1 fruit fly cellular context compared by ENCODE assay signal in genomic region chr3L:1463547-1463946, dm6.
A peak's percentile ranks its signal among the peaks of the same experiment; 100 is the strongest.
TF ChIP-seq lines count a peak whose summit lies in the region.

Gene rho (plus strand): TSS chr3L:1463811.

TF ChIP-seq in whole organism, embryonic, 481 proteins besides CTCF, POLR2A, EP300 and RAD21 (continued from another document and continues in another):
- no peak for TF ChIP-seq CG2129 (GFP tag; IDR thresholded peaks at IDR 0.05; lab: Robert Waterston, UW; ENCODE audit: partially characterized antibody)
- TF ChIP-seq vvl (GFP tag; IDR thresholded peaks at IDR 0.05; lab: Robert Waterston, UW) = peak; percentile 71; the same call in 1 of the 2 replicates
- peak in 1 of 2 experiments; percentile 25 for TF ChIP-seq crp (GFP tag; optimal IDR thresholded peaks at IDR 0.05; lab: Kevin White, UChicago)
- no peak for TF ChIP-seq sens-2 (GFP tag; IDR thresholded peaks at IDR 0.05; lab: Robert Waterston, UW)
- peak; percentile 50 for TF ChIP-seq CG4707 (GFP tag; optimal IDR thresholded peaks at IDR 0.05; lab: Kevin White, UChicago)
- TF ChIP-seq sens (GFP tag; lab: Kevin White, UChicago) = no peak
- TF ChIP-seq Nf-YA (GFP tag; IDR thresholded peaks at IDR 0.05; lab: Robert Waterston, UW) = no peak
- TF ChIP-seq CG17829 (tag; optimal IDR thresholded peaks at IDR 0.05; lab: Kevin White, UChicago) = peak; percentile 58
- no peak for TF ChIP-seq ac (GFP tag; optimal IDR thresholded peaks at IDR 0.05; lab: Kevin White, UChicago)
- TF ChIP-seq CG7372 (GFP tag; IDR thresholded peaks at IDR 0.05; lab: Robert Waterston, UW) = no peak
- TF ChIP-seq CG7357 (GFP tag; IDR thresholded peaks at IDR 0.05; lab: Robert Waterston, UW) = no peak
- TF ChIP-seq cad (GFP tag; optimal IDR thresholded peaks at IDR 0.05; lab: Kevin White, UChicago) = no peak
- TF ChIP-seq scrt (GFP tag; optimal IDR thresholded peaks at IDR 0.05; lab: Kevin White, UChicago) = no peak
- TF ChIP-seq CG30403 (GFP tag; optimal IDR thresholded peaks at IDR 0.05; lab: Kevin White, UChicago) = no peak
- no peak for TF ChIP-seq CG9437 (GFP tag; optimal IDR thresholded peaks at IDR 0.05; lab: Kevin White, UChicago)
- peak; percentile 3 for TF ChIP-seq CG7786 (GFP tag; optimal IDR thresholded peaks at IDR 0.05; lab: Kevin White, UChicago)
- TF ChIP-seq CG3065 (GFP tag; optimal IDR thresholded peaks at IDR 0.05; lab: Kevin White, UChicago) = no peak
- no peak for TF ChIP-seq CG32767 (GFP tag; IDR thresholded peaks at IDR 0.05; lab: Robert Waterston, UW)
- no peak for TF ChIP-seq HLH3B (GFP tag; IDR thresholded peaks at IDR 0.05; lab: Robert Waterston, UW)
- peak; percentile 15 for TF ChIP-seq CG13123 (GFP tag; optimal IDR thresholded peaks at IDR 0.05; lab: Kevin White, UChicago)
- no peak for TF ChIP-seq lmd (GFP tag; IDR thresholded peaks at IDR 0.05; lab: Robert Waterston, UW)
- TF ChIP-seq B-H2 (GFP tag; optimal IDR thresholded peaks at IDR 0.05; lab: Kevin White, UChicago) = no peak
- no peak for TF ChIP-seq CG3995 (GFP tag; optimal IDR thresholded peaks at IDR 0.05; lab: Kevin White, UChicago)
- TF ChIP-seq corto (GFP tag; optimal IDR thresholded peaks at IDR 0.05; lab: Kevin White, UChicago) = no peak
- TF ChIP-seq E2f1 (GFP tag; IDR thresholded peaks at IDR 0.05; lab: Robert Waterston, UW) = no peak
- TF ChIP-seq CG18619 (GFP tag; optimal IDR thresholded peaks at IDR 0.05; lab: Kevin White, UChicago) = no peak
- no peak; the same call in 2 of the 3 replicates for TF ChIP-seq knrl (GFP tag; IDR thresholded peaks at IDR 0.05; lab: Robert Waterston, UW; ENCODE audit: partially characterized antibody)
- no peak for TF ChIP-seq CG8765 (GFP tag; IDR thresholded peaks at IDR 0.05; lab: Robert Waterston, UW)
- TF ChIP-seq odd (GFP tag; optimal IDR thresholded peaks at IDR 0.05; lab: Kevin White, UChicago) = no peak
- TF ChIP-seq dmrt99B (tag; optimal IDR thresholded peaks at IDR 0.05; lab: Kevin White, UChicago) = peak; percentile 33
- no peak for TF ChIP-seq Spps (tag; optimal IDR thresholded peaks at IDR 0.05; lab: Kevin White, UChicago)
- no peak for TF ChIP-seq CG1832 (GFP tag; optimal IDR thresholded peaks at IDR 0.05; lab: Kevin White, UChicago)
- TF ChIP-seq Lim3 (GFP tag; IDR thresholded peaks at IDR 0.05; lab: Robert Waterston, UW) = no peak
- peak; percentile 62; the same call in 2 of the 3 replicates for TF ChIP-seq CG6791 (GFP tag; IDR thresholded peaks at IDR 0.05; lab: Robert Waterston, UW; ENCODE audit: partially characterized antibody)
- TF ChIP-seq ERR (GFP tag; optimal IDR thresholded peaks at IDR 0.05; lab: Kevin White, UChicago) = no peak
- no peak for TF ChIP-seq CG7271 (tag; optimal IDR thresholded peaks at IDR 0.05; lab: Kevin White, UChicago)
- peak; percentile 60; the same call in 2 of the 3 replicates for TF ChIP-seq zen2 (GFP tag; IDR thresholded peaks at IDR 0.05; lab: Robert Waterston, UW; ENCODE audit: partially characterized antibody)
- no peak for TF ChIP-seq jing (GFP tag; optimal IDR thresholded peaks at IDR 0.05; lab: Kevin White, UChicago)
- no peak for TF ChIP-seq CG14860 (GFP tag; IDR thresholded peaks at IDR 0.05; lab: Robert Waterston, UW; ENCODE audit: partially characterized antibody)
- peak in 1 of 2 experiments; percentile 22 for TF ChIP-seq dpn (GFP tag; optimal IDR thresholded peaks at IDR 0.05; lab: Kevin White, UChicago)
- no peak for TF ChIP-seq vnd (GFP tag; IDR thresholded peaks at IDR 0.05; lab: Robert Waterston, UW; ENCODE audit: partially characterized antibody)
- TF ChIP-seq HLHmδ (GFP tag; optimal IDR thresholded peaks at IDR 0.05; lab: Kevin White, UChicago) = peak; percentile 63
- no peak for TF ChIP-seq schlank (tag; optimal IDR thresholded peaks at IDR 0.05; lab: Kevin White, UChicago)
- TF ChIP-seq slp2 (GFP tag; optimal IDR thresholded peaks at IDR 0.05; lab: Kevin White, UChicago) = no peak
- TF ChIP-seq seq (GFP tag; IDR thresholded peaks at IDR 0.05; lab: Robert Waterston, UW) = no peak
- TF ChIP-seq CG16863 (GFP tag; optimal IDR thresholded peaks at IDR 0.05; lab: Kevin White, UChicago) = peak; percentile 25
- TF ChIP-seq CG11560 (tag; IDR thresholded peaks at IDR 0.05; lab: Robert Waterston, UW) = no peak
- no peak for TF ChIP-seq ase (GFP tag; IDR thresholded peaks at IDR 0.05; lab: Robert Waterston, UW)
- no peak for TF ChIP-seq CG9817 (tag; optimal IDR thresholded peaks at IDR 0.05; lab: Kevin White, UChicago)
- no peak for TF ChIP-seq NK7.1 (GFP tag; optimal IDR thresholded peaks at IDR 0.05; lab: Kevin White, UChicago)
- TF ChIP-seq CG15073 (GFP tag; optimal IDR thresholded peaks at IDR 0.05; lab: Kevin White, UChicago) = no peak
- TF ChIP-seq Doc3 (GFP tag; IDR thresholded peaks at IDR 0.05; lab: Robert Waterston, UW; ENCODE audit: partially characterized antibody) = no peak
- TF ChIP-seq ab (GFP tag; optimal IDR thresholded peaks at IDR 0.05; lab: Kevin White, UChicago) = no peak
- TF ChIP-seq Xrp1 (GFP tag; IDR thresholded peaks at IDR 0.05; lab: Robert Waterston, UW) = 0 out of 2 replicates have a peak, but pooled peaks have one; percentile 22
- no peak for TF ChIP-seq tup (GFP tag; optimal IDR thresholded peaks at IDR 0.05; lab: Kevin White, UChicago)
- TF ChIP-seq trh (GFP tag; optimal IDR thresholded peaks at IDR 0.05; lab: Kevin White, UChicago) = no peak
- no peak for TF ChIP-seq sisA (GFP tag; IDR thresholded peaks at IDR 0.05; lab: Robert Waterston, UW)
- no peak for TF ChIP-seq Hsf (GFP tag; optimal IDR thresholded peaks at IDR 0.05; lab: Kevin White, UChicago)
- TF ChIP-seq cato (GFP tag; optimal IDR thresholded peaks at IDR 0.05; lab: Kevin White, UChicago; ENCODE audit: borderline replicate concordance) = no peak
- TF ChIP-seq CG12155 (GFP tag; optimal IDR thresholded peaks at IDR 0.05; lab: Kevin White, UChicago) = no peak
- no peak for TF ChIP-seq MBD-R2 (GFP tag; IDR thresholded peaks at IDR 0.05; lab: Robert Waterston, UW)
- no peak for TF ChIP-seq cwo (GFP tag; optimal IDR thresholded peaks at IDR 0.05; lab: Kevin White, UChicago)
- TF ChIP-seq NC2α (GFP tag; optimal IDR thresholded peaks at IDR 0.05; lab: Kevin White, UChicago) = peak; percentile 71
- no peak for TF ChIP-seq CG4854 (GFP tag; optimal IDR thresholded peaks at IDR 0.05; lab: Kevin White, UChicago)
- no peak for TF ChIP-seq Ravus (GFP tag; IDR thresholded peaks at IDR 0.05; lab: Robert Waterston, UW)
- peak; percentile 52 for TF ChIP-seq Atf6 (GFP tag; IDR thresholded peaks at IDR 0.05; lab: Robert Waterston, UW)
- peak; percentile 29 for TF ChIP-seq CG33213 (GFP tag; optimal IDR thresholded peaks at IDR 0.05; lab: Kevin White, UChicago)
- TF ChIP-seq CG11093 (GFP tag; IDR thresholded peaks at IDR 0.05; lab: Robert Waterston, UW) = no peak
- TF ChIP-seq CG7963 (GFP tag; IDR thresholded peaks at IDR 0.05; lab: Robert Waterston, UW; ENCODE audit: partially characterized antibody) = no peak
- no peak for TF ChIP-seq Neu2 (GFP tag; optimal IDR thresholded peaks at IDR 0.05; lab: Kevin White, UChicago; ENCODE audit: borderline replicate concordance)
- peak; percentile 32 for TF ChIP-seq tin (GFP tag; optimal IDR thresholded peaks at IDR 0.05; lab: Kevin White, UChicago)
- TF ChIP-seq B-H1 (GFP tag; IDR thresholded peaks at IDR 0.05; lab: Robert Waterston, UW) = no peak; the same call in 2 of the 3 replicates
- TF ChIP-seq CG2875 (GFP tag; optimal IDR thresholded peaks at IDR 0.05; lab: Kevin White, UChicago) = no peak
- no peak for TF ChIP-seq Rx (GFP tag; IDR thresholded peaks at IDR 0.05; lab: Robert Waterston, UW)
- 0 out of 3 replicates have a peak, but pooled peaks have one; percentile 50 for TF ChIP-seq Dbx (GFP tag; IDR thresholded peaks at IDR 0.05; lab: Robert Waterston, UW)
- TF ChIP-seq CG14050 (GFP tag; IDR thresholded peaks at IDR 0.05; lab: Robert Waterston, UW) = no peak
- TF ChIP-seq dimm (GFP tag; IDR thresholded peaks at IDR 0.05; lab: Robert Waterston, UW) = no peak
- TF ChIP-seq Atf3 (GFP tag; optimal IDR thresholded peaks at IDR 0.05; lab: Kevin White, UChicago) = no peak
- no peak for TF ChIP-seq YL-1 (GFP tag; optimal IDR thresholded peaks at IDR 0.05; lab: Kevin White, UChicago)
- TF ChIP-seq CG4424 (GFP tag; optimal IDR thresholded peaks at IDR 0.05; lab: Kevin White, UChicago) = no peak
- TF ChIP-seq zfh2 (GFP tag; optimal IDR thresholded peaks at IDR 0.05; lab: Kevin White, UChicago) = no peak
- no peak; the same call in 2 of the 3 replicates for TF ChIP-seq otp (GFP tag; IDR thresholded peaks at IDR 0.05; lab: Robert Waterston, UW)
- TF ChIP-seq pros (GFP tag; optimal IDR thresholded peaks at IDR 0.05; lab: Kevin White, UChicago) = peak; percentile 19
- TF ChIP-seq wek (GFP tag; optimal IDR thresholded peaks at IDR 0.05; lab: Kevin White, UChicago) = no peak
- peak; percentile 48 for TF ChIP-seq unpg (GFP tag; optimal IDR thresholded peaks at IDR 0.05; lab: Kevin White, UChicago)
- TF ChIP-seq Oaz (GFP tag; IDR thresholded peaks at IDR 0.05; lab: Robert Waterston, UW) = no peak
- TF ChIP-seq sob (GFP tag; IDR thresholded peaks at IDR 0.05; lab: Robert Waterston, UW) = peak; percentile 58; the same call in 1 of the 2 replicates
- no peak for TF ChIP-seq sug (tag; optimal IDR thresholded peaks at IDR 0.05; lab: Kevin White, UChicago)
- no peak for TF ChIP-seq CG10654 (GFP tag; optimal IDR thresholded peaks at IDR 0.05; lab: Kevin White, UChicago)
- TF ChIP-seq CG10431 (GFP tag; optimal IDR thresholded peaks at IDR 0.05; lab: Kevin White, UChicago) = no peak
- TF ChIP-seq Dad (GFP tag; optimal IDR thresholded peaks at IDR 0.05; lab: Kevin White, UChicago) = peak; percentile 23
- no peak for TF ChIP-seq ash1 (GFP tag; optimal IDR thresholded peaks at IDR 0.05; lab: Kevin White, UChicago)
- TF ChIP-seq CG31441 (GFP tag; IDR thresholded peaks at IDR 0.05; lab: Robert Waterston, UW) = no peak; the same call in 1 of the 2 replicates
- TF ChIP-seq Adf1 (GFP tag; IDR thresholded peaks at IDR 0.05; lab: Robert Waterston, UW) = no peak
- peak; percentile 21 for TF ChIP-seq CG17359 (tag; optimal IDR thresholded peaks at IDR 0.05; lab: Kevin White, UChicago)
- no peak for TF ChIP-seq Fer1 (GFP tag; optimal IDR thresholded peaks at IDR 0.05; lab: Kevin White, UChicago)
- TF ChIP-seq CG3163 (GFP tag; optimal IDR thresholded peaks at IDR 0.05; lab: Kevin White, UChicago) = peak; percentile 35
- no peak for TF ChIP-seq NfI (GFP tag; optimal IDR thresholded peaks at IDR 0.05; lab: Kevin White, UChicago)
- TF ChIP-seq jigr1 (GFP tag; IDR thresholded peaks at IDR 0.05; lab: Robert Waterston, UW) = no peak
- no peak for TF ChIP-seq grn (GFP tag; optimal IDR thresholded peaks at IDR 0.05; lab: Kevin White, UChicago)
- no peak for TF ChIP-seq CG43689 (GFP tag; IDR thresholded peaks at IDR 0.05; lab: Robert Waterston, UW)
- peak; percentile 73; the same call in 1 of the 3 replicates for TF ChIP-seq gce (GFP tag; IDR thresholded peaks at IDR 0.05; lab: Robert Waterston, UW)
- no peak for TF ChIP-seq Kr (GFP tag; optimal IDR thresholded peaks at IDR 0.05; lab: Kevin White, UChicago)
- TF ChIP-seq CG14014 (GFP tag; IDR thresholded peaks at IDR 0.05; lab: Robert Waterston, UW) = no peak
- TF ChIP-seq CG17361 (GFP tag; IDR thresholded peaks at IDR 0.05; lab: Robert Waterston, UW) = no peak
- peak; percentile 22 for TF ChIP-seq CG33557 (GFP tag; optimal IDR thresholded peaks at IDR 0.05; lab: Kevin White, UChicago)
- peak; percentile 19 for TF ChIP-seq twi (tag; optimal IDR thresholded peaks at IDR 0.05; lab: Kevin White, UChicago)
- TF ChIP-seq Rfx (GFP tag; IDR thresholded peaks at IDR 0.05; lab: Robert Waterston, UW) = peak; percentile 45
- peak; percentile 49; the same call in 1 of the 2 replicates for TF ChIP-seq crol (GFP tag; IDR thresholded peaks at IDR 0.05; lab: Robert Waterston, UW)
- TF ChIP-seq CG31365 (tag; optimal IDR thresholded peaks at IDR 0.05; lab: Kevin White, UChicago) = no peak
- TF ChIP-seq Mrtf (GFP tag; IDR thresholded peaks at IDR 0.05; lab: Robert Waterston, UW) = no peak
- TF ChIP-seq danr (GFP tag; IDR thresholded peaks at IDR 0.05; lab: Robert Waterston, UW) = no peak
- TF ChIP-seq CG32532 (GFP tag; IDR thresholded peaks at IDR 0.05; lab: Robert Waterston, UW) = peak; percentile 29; the same call in 1 of the 2 replicates
- TF ChIP-seq pb (GFP tag; optimal IDR thresholded peaks at IDR 0.05; lab: Kevin White, UChicago) = no peak
- peak; percentile 44 for TF ChIP-seq cg (GFP tag; optimal IDR thresholded peaks at IDR 0.05; lab: Kevin White, UChicago)
- TF ChIP-seq CG3726 (GFP tag; IDR thresholded peaks at IDR 0.05; lab: Robert Waterston, UW) = no peak
- TF ChIP-seq CG10267 (tag; optimal IDR thresholded peaks at IDR 0.05; lab: Kevin White, UChicago) = peak; percentile 5
- TF ChIP-seq Oli (tag; optimal IDR thresholded peaks at IDR 0.05; lab: Kevin White, UChicago) = no peak
- TF ChIP-seq usp (GFP tag; optimal IDR thresholded peaks at IDR 0.05; lab: Kevin White, UChicago) = no peak
- TF ChIP-seq CG6175 (GFP tag; IDR thresholded peaks at IDR 0.05; lab: Robert Waterston, UW) = no peak; the same call in 1 of the 3 replicates
- no peak; the same call in 1 of the 2 replicates for TF ChIP-seq bowl (GFP tag; IDR thresholded peaks at IDR 0.05; lab: Robert Waterston, UW)
- TF ChIP-seq CG17912 (GFP tag; optimal IDR thresholded peaks at IDR 0.05; lab: Kevin White, UChicago) = no peak
- no peak for TF ChIP-seq fd64A (GFP tag; optimal IDR thresholded peaks at IDR 0.05; lab: Kevin White, UChicago)
- no peak for TF ChIP-seq btn (GFP tag; optimal IDR thresholded peaks at IDR 0.05; lab: Kevin White, UChicago)
- no peak for TF ChIP-seq CG6254 (GFP tag; optimal IDR thresholded peaks at IDR 0.05; lab: Kevin White, UChicago)
- TF ChIP-seq CG13287 (GFP tag; IDR thresholded peaks at IDR 0.05; lab: Robert Waterston, UW; ENCODE audit: partially characterized antibody) = peak; percentile 45; the same call in 1 of the 2 replicates
- peak; percentile 100 for TF ChIP-seq CG5180 (GFP tag; optimal IDR thresholded peaks at IDR 0.05; lab: Kevin White, UChicago)
- TF ChIP-seq esg (GFP tag; conservative IDR thresholded peaks at IDR 0.05; lab: Robert Waterston, UW) = no peak
- no peak for TF ChIP-seq stc (GFP tag; IDR thresholded peaks at IDR 0.05; lab: Robert Waterston, UW)
- no peak for TF ChIP-seq Bteb2 (GFP tag; optimal IDR thresholded peaks at IDR 0.05; lab: Kevin White, UChicago)
- TF ChIP-seq Dip2 (GFP tag; IDR thresholded peaks at IDR 0.05; lab: Robert Waterston, UW) = no peak
- TF ChIP-seq repo (GFP tag; optimal IDR thresholded peaks at IDR 0.05; lab: Kevin White, UChicago) = peak; percentile 30
- no peak for TF ChIP-seq CG10565 (GFP tag; optimal IDR thresholded peaks at IDR 0.05; lab: Kevin White, UChicago)
- no peak for TF ChIP-seq Asciz (GFP tag; optimal IDR thresholded peaks at IDR 0.05; lab: Kevin White, UChicago)
- TF ChIP-seq CG12071 (GFP tag; optimal IDR thresholded peaks at IDR 0.05; lab: Kevin White, UChicago) = no peak
